Fruit fly (Drosophila melanogaster) whole organism, prepupa: ENCODE data around the gene mRpL10.

Experiments
- Blimp-1 ChIP-seq: fragments of 200-800 bp; sonication (Bioruptor generic); optimal IDR thresholded peaks from 3 replicates; lab custom pipeline; 2017; ENCODE audit warnings: missing biosample characterization, missing genetic modification characterization, mild to moderate bottlenecking, moderate library complexity, missing genetic modification reagents
- CG10669 ChIP-seq: fragments of 200-800 bp; sonication (Bioruptor generic); optimal IDR thresholded peaks from 3 replicates; lab custom pipeline; 2018; ENCODE audit warnings: missing biosample characterization, mild to moderate bottlenecking, missing genetic modification characterization, moderate library complexity
- CG11294 ChIP-seq: fragments of 200-800 bp; sonication (Bioruptor generic); IDR thresholded peaks from 2 replicates; pipeline ENCODE4 v1.3.6; 2022; ENCODE audit warnings: missing biosample characterization, missing genetic modification characterization
- CG11762 ChIP-seq: fragments of 200-800 bp; sonication (Bioruptor generic); optimal IDR thresholded peaks from 3 replicates; lab custom pipeline; 2016; ENCODE audit warnings: missing biosample characterization, missing genetic modification characterization; ENCODE audit not compliant: insufficient read depth
- CG1621 ChIP-seq: fragments of 200-800 bp; sonication (Bioruptor generic); optimal IDR thresholded peaks from 3 replicates; lab custom pipeline; 2018; ENCODE audit warnings: missing biosample characterization, mild to moderate bottlenecking, missing genetic modification characterization
- CG16779 ChIP-seq: fragments of 200-800 bp; sonication (Bioruptor generic); optimal IDR thresholded peaks from 3 replicates; lab custom pipeline; 2017; ENCODE audit warnings: missing biosample characterization, mild to moderate bottlenecking, missing genetic modification characterization
- CG3032 ChIP-seq: fragments of 200-800 bp; optimal IDR thresholded peaks from 2 replicates; lab custom pipeline; 2019; ENCODE audit warnings: missing biosample characterization, mild to moderate bottlenecking, missing genetic modification characterization, moderate library complexity
- CG31627 ChIP-seq: fragments of 200-800 bp; sonication (Bioruptor generic); optimal IDR thresholded peaks from 3 replicates; lab custom pipeline; 2016; ENCODE audit warnings: missing biosample characterization, missing genetic modification characterization
- CG32006 ChIP-seq: fragments of 200-800 bp; sonication (Bioruptor generic); optimal IDR thresholded peaks from 3 replicates; lab custom pipeline; 2017; ENCODE audit warnings: missing biosample characterization, mild to moderate bottlenecking, missing genetic modification characterization
- CG3919 ChIP-seq: fragments of 200-800 bp; sonication (Bioruptor generic); optimal IDR thresholded peaks from 3 replicates; lab custom pipeline; 2016; ENCODE audit warnings: missing biosample characterization, missing genetic modification characterization
- CG6276 ChIP-seq: fragments of 200-800 bp; sonication (Bioruptor generic); optimal IDR thresholded peaks from 2 replicates; lab custom pipeline; 2017; ENCODE audit warnings: missing biosample characterization, mild to moderate bottlenecking, missing genetic modification characterization
- CG6792 ChIP-seq: fragments of 200-800 bp; sonication (Bioruptor generic); optimal IDR thresholded peaks from 3 replicates; lab custom pipeline; 2016; ENCODE audit warnings: missing biosample characterization, missing genetic modification characterization
- CG6808 ChIP-seq: fragments of 200-800 bp; sonication (Bioruptor generic); optimal IDR thresholded peaks from 3 replicates; lab custom pipeline; 2017; ENCODE audit warnings: missing biosample characterization, missing genetic modification characterization, mild to moderate bottlenecking, moderate library complexity, missing genetic modification reagents
- CG6854 ChIP-seq: fragments of 200-800 bp; sonication (Bioruptor generic); optimal IDR thresholded peaks from 2 replicates; lab custom pipeline; 2017; ENCODE audit warnings: missing biosample characterization, mild to moderate bottlenecking, missing genetic modification characterization
- CG7368 ChIP-seq: fragments of 200-800 bp; sonication (Bioruptor generic); optimal IDR thresholded peaks from 3 replicates; lab custom pipeline; 2016; ENCODE audit warnings: missing biosample characterization, missing genetic modification characterization
- CG8119 ChIP-seq: fragments of 200-800 bp; sonication (Bioruptor generic); IDR thresholded peaks from 3 replicates; pipeline ENCODE4 v1.3.6; 2022; ENCODE audit warnings: missing biosample characterization, missing genetic modification characterization
- CG9139 ChIP-seq: fragments of 200-800 bp; sonication (Bioruptor generic); optimal IDR thresholded peaks from 3 replicates; lab custom pipeline; 2017; ENCODE audit warnings: missing biosample characterization, mild to moderate bottlenecking, missing genetic modification characterization
- Eip75B ChIP-seq: fragments of 200-800 bp; sonication (Bioruptor generic); optimal IDR thresholded peaks from 3 replicates; lab custom pipeline; 2016; ENCODE audit warnings: missing biosample characterization, missing genetic modification characterization
- Eip78C ChIP-seq: fragments of 200-800 bp; sonication (Bioruptor generic); peaks from one replicate; lab custom pipeline; 2016; ENCODE audit warnings: missing biosample characterization, missing genetic modification characterization
- Eip93F ChIP-seq: fragments of 200-800 bp; sonication (Bioruptor generic); optimal IDR thresholded peaks from 2 replicates; lab custom pipeline; 2016; ENCODE audit warnings: missing biosample characterization, mild to moderate bottlenecking, missing genetic modification characterization
- Ets21C ChIP-seq: fragments of 200-800 bp; sonication (Bioruptor generic); optimal IDR thresholded peaks from 3 replicates; lab custom pipeline; 2016; ENCODE audit warnings: missing biosample characterization, missing genetic modification characterization
- Ets96B ChIP-seq: fragments of 200-800 bp; optimal IDR thresholded peaks from 2 replicates; lab custom pipeline; 2019; ENCODE audit warnings: missing biosample characterization, mild to moderate bottlenecking, missing genetic modification characterization, moderate library complexity
- Gug ChIP-seq: fragments of 200-800 bp; sonication (Bioruptor generic); IDR thresholded peaks from 2 replicates; pipeline ENCODE4 v1.3.6; 2022; ENCODE audit warnings: missing biosample characterization, missing genetic modification characterization
- Hr39 ChIP-seq: fragments of 200-800 bp; sonication (Bioruptor generic); optimal IDR thresholded peaks from 2 replicates; lab custom pipeline; 2016; ENCODE audit warnings: missing biosample characterization, missing genetic modification characterization
- Hr4 ChIP-seq: fragments of 200-800 bp; sonication (Bioruptor generic); optimal IDR thresholded peaks from 3 replicates; lab custom pipeline; 2016; ENCODE audit warnings: missing biosample characterization, missing genetic modification characterization
- Lpt ChIP-seq: fragments of 200-800 bp; sonication (Bioruptor generic); optimal IDR thresholded peaks from 3 replicates; lab custom pipeline; 2016; ENCODE audit warnings: missing biosample characterization, missing genetic modification characterization
- Met ChIP-seq: fragments of 200-800 bp; sonication (Bioruptor generic); optimal IDR thresholded peaks from 3 replicates; lab custom pipeline; 2016; ENCODE audit warnings: missing biosample characterization, missing genetic modification characterization
- Sox102F ChIP-seq: fragments of 200-800 bp; sonication (Bioruptor generic); optimal IDR thresholded peaks from 2 replicates; lab custom pipeline; 2016; ENCODE audit warnings: missing biosample characterization, mild to moderate bottlenecking, missing genetic modification characterization
- Sox14 ChIP-seq: fragments of 200-800 bp; sonication (Bioruptor generic); optimal IDR thresholded peaks from 3 replicates; lab custom pipeline; 2016; ENCODE audit warnings: missing biosample characterization, missing genetic modification characterization
- Sox15 ChIP-seq: fragments of 200-800 bp; sonication (Bioruptor generic); optimal IDR thresholded peaks from 3 replicates; lab custom pipeline; 2016; ENCODE audit warnings: missing biosample characterization, missing genetic modification characterization
- acj6 ChIP-seq: fragments of 200-800 bp; sonication (Bioruptor generic); optimal IDR thresholded peaks from 3 replicates; lab custom pipeline; 2016; ENCODE audit warnings: missing biosample characterization, missing genetic modification characterization
- cyc ChIP-seq: fragments of 200-800 bp; sonication (Bioruptor generic); optimal IDR thresholded peaks from 3 replicates; lab custom pipeline; 2016; ENCODE audit warnings: missing biosample characterization, missing genetic modification characterization
- dac ChIP-seq: fragments of 200-800 bp; sonication (Bioruptor generic); optimal IDR thresholded peaks from 2 replicates; lab custom pipeline; 2017; ENCODE audit warnings: missing biosample characterization, mild to moderate bottlenecking, missing genetic modification characterization
- dsx ChIP-seq: fragments of 200-800 bp; optimal IDR thresholded peaks from 3 replicates; lab custom pipeline; 2019; ENCODE audit warnings: missing biosample characterization, mild to moderate bottlenecking, missing genetic modification characterization, moderate library complexity; ENCODE audit not compliant: poor library complexity, severe bottlenecking
- eg ChIP-seq: fragments of 200-800 bp; sonication (Bioruptor generic); IDR thresholded peaks from 3 replicates; pipeline ENCODE4 v1.3.6; 2022; ENCODE audit warnings: missing biosample characterization, missing genetic modification characterization
- esn ChIP-seq: fragments of 200-800 bp; sonication (Bioruptor generic); optimal IDR thresholded peaks from 2 replicates; lab custom pipeline; 2016; ENCODE audit warnings: missing biosample characterization, mild to moderate bottlenecking, missing genetic modification characterization, moderate library complexity
- fd59A ChIP-seq: fragments of 200-800 bp; sonication (Bioruptor generic); optimal IDR thresholded peaks from 2 replicates; lab custom pipeline; 2017; ENCODE audit warnings: missing biosample characterization, mild to moderate bottlenecking, missing genetic modification characterization, missing genetic modification reagents
- fd85E ChIP-seq: fragments of 200-800 bp; sonication (Bioruptor generic); optimal IDR thresholded peaks from 3 replicates; lab custom pipeline; 2016; ENCODE audit warnings: missing biosample characterization, missing genetic modification characterization
- fkh ChIP-seq: fragments of 200-800 bp; sonication (Bioruptor generic); optimal IDR thresholded peaks from 3 replicates; lab custom pipeline; 2017; ENCODE audit warnings: missing biosample characterization, mild to moderate bottlenecking, missing genetic modification characterization, moderate library complexity
- lz ChIP-seq: fragments of 200-800 bp; sonication (Bioruptor generic); optimal IDR thresholded peaks from 3 replicates; lab custom pipeline; 2016; ENCODE audit warnings: missing biosample characterization, missing genetic modification characterization
- net ChIP-seq: fragments of 200-800 bp; sonication (Bioruptor generic); optimal IDR thresholded peaks from 3 replicates; lab custom pipeline; 2016; ENCODE audit warnings: missing biosample characterization, missing genetic modification characterization
- salr ChIP-seq, 2 experiments: fragments of 200-800 bp; sonication (Bioruptor generic); optimal IDR thresholded peaks; 3 replicates each; lab custom pipeline; 2016 to 2018; ENCODE audit warnings: missing biosample characterization in 2 of 2, missing genetic modification characterization in 2 of 2, mild to moderate bottlenecking in 1 of 2
- ss ChIP-seq, 2 experiments: fragments of 200-800 bp; sonication (Bioruptor generic); optimal IDR thresholded peaks; 2 replicates in 1 of 2; 3 replicates in 1 of 2; lab custom pipeline; 2017 to 2018; ENCODE audit warnings: mild to moderate bottlenecking in 2 of 2, missing biosample characterization in 2 of 2, missing genetic modification characterization in 2 of 2, moderate library complexity in 1 of 2
- topi ChIP-seq: fragments of 200-800 bp; sonication (Bioruptor generic); optimal IDR thresholded peaks from 3 replicates; lab custom pipeline; 2016; ENCODE audit warnings: missing biosample characterization, missing genetic modification characterization
- vri ChIP-seq: fragments of 200-800 bp; sonication (Bioruptor generic); optimal IDR thresholded peaks from 3 replicates; lab custom pipeline; 2016; ENCODE audit warnings: missing biosample characterization, mild to moderate bottlenecking, missing genetic modification characterization

The mRpL10 gene

DNA sequence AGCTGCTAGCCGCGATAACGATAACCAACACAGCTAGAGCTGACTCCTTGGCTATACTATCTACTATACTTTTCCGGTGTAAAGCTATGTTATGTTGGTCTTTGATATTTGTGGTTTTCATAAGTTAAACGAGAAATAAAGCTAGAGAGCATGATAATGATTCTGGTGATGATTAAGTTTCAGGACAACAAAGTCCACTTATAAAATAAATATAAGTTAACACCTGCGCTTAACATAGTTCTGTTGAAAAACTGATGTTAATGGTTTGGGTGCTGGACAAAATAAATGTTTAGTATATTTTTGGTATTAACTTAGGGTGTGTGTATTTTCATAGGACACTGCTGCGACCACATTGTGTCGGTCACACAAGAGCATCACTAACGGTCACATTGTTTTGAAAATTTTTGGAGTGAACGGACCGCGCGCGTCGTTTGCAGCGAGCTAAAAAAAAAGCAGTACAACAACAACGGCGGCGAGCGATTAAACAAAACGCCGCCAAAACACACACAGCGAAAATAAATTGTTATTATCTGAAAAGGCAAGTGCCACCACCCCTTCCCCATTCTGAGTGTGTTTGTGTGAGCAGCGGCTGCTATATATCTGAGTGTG, 44.8 kb upstream of the mRpL10 start, which contains the start of the genes CG33635 and spen:
Gene CG33635 (minus strand): TSS at position 16 of the 609 bp plus-strand sequence.
Gene spen (plus strand): TSS at position 384 of the 609 bp plus-strand sequence.
- TF ChIP-seq Sox15 (GFP tag; lab: Kevin White, UChicago), result no peak
- peak; percentile 84 for TF ChIP-seq Eip78C
- TF ChIP-seq topi (GFP tag; lab: Kevin White, UChicago), result peak; percentile 35
- TF ChIP-seq esn (GFP tag; lab: Kevin White, UChicago), result peak; percentile 58
- peak; percentile 1 for TF ChIP-seq CG7368 (GFP tag; lab: Kevin White, UChicago)
- no peak for TF ChIP-seq Hr39
- peak; percentile 76 for TF ChIP-seq fkh (GFP tag; lab: Kevin White, UChicago)
- TF ChIP-seq Ets96B (tag; lab: Kevin White, UChicago), result peak; percentile 37
- peak; percentile 62 for TF ChIP-seq Sox14 (GFP tag; lab: Kevin White, UChicago)
- TF ChIP-seq CG8119, result no peak
- TF ChIP-seq Gug (GFP tag; lab: Robert Waterston, UW), result no peak
- TF ChIP-seq CG1621, result peak; percentile 52
- peak; percentile 20 for TF ChIP-seq CG11762 (GFP tag; lab: Kevin White, UChicago)
- no peak for TF ChIP-seq fd59A (GFP tag; lab: Kevin White, UChicago)
- TF ChIP-seq CG16779 (tag; lab: Kevin White, UChicago), result peak; percentile 53
- peak; percentile 50 for TF ChIP-seq fd85E (GFP tag; lab: Kevin White, UChicago)
- TF ChIP-seq Eip75B, result peak; percentile 34
- no peak for TF ChIP-seq CG10669 (GFP tag; lab: Kevin White, UChicago)
- peak; percentile 13 to 48 for TF ChIP-seq ss (GFP tag; optimal IDR thresholded peaks at IDR 0.05; lab: Kevin White, UChicago)
- TF ChIP-seq CG9139, result peak; percentile 24
- TF ChIP-seq Blimp-1 (GFP tag; lab: Kevin White, UChicago), result no peak
- no peak for TF ChIP-seq eg (GFP tag; lab: Robert Waterston, UW)
- TF ChIP-seq CG6792 (GFP tag; lab: Kevin White, UChicago), result no peak
- peak; percentile 59 for TF ChIP-seq CG6854 (GFP tag; lab: Kevin White, UChicago)
- TF ChIP-seq Met (GFP tag; lab: Kevin White, UChicago), result no peak
- TF ChIP-seq CG6808 (GFP tag; lab: Kevin White, UChicago), result peak; percentile 39
- no peak for TF ChIP-seq CG32006 (GFP tag; lab: Kevin White, UChicago)
- TF ChIP-seq acj6 (GFP tag; lab: Kevin White, UChicago), result no peak
- TF ChIP-seq vri (GFP tag; lab: Kevin White, UChicago), result peak; percentile 82
- no peak for TF ChIP-seq dac (GFP tag; lab: Kevin White, UChicago)
- TF ChIP-seq dsx (GFP tag; lab: Kevin White, UChicago), result peak; percentile 71
- peak in 1 of 2 experiments; percentile 14 for TF ChIP-seq salr (GFP tag; optimal IDR thresholded peaks at IDR 0.05; lab: Kevin White, UChicago)
- TF ChIP-seq net (GFP tag; lab: Kevin White, UChicago), result peak; percentile 41
- TF ChIP-seq CG3919 (GFP tag; lab: Kevin White, UChicago), result peak; percentile 59
- peak; percentile 52 for TF ChIP-seq Eip93F (GFP tag; lab: Kevin White, UChicago)
- TF ChIP-seq CG6276 (GFP tag; lab: Kevin White, UChicago), result no peak

DNA sequence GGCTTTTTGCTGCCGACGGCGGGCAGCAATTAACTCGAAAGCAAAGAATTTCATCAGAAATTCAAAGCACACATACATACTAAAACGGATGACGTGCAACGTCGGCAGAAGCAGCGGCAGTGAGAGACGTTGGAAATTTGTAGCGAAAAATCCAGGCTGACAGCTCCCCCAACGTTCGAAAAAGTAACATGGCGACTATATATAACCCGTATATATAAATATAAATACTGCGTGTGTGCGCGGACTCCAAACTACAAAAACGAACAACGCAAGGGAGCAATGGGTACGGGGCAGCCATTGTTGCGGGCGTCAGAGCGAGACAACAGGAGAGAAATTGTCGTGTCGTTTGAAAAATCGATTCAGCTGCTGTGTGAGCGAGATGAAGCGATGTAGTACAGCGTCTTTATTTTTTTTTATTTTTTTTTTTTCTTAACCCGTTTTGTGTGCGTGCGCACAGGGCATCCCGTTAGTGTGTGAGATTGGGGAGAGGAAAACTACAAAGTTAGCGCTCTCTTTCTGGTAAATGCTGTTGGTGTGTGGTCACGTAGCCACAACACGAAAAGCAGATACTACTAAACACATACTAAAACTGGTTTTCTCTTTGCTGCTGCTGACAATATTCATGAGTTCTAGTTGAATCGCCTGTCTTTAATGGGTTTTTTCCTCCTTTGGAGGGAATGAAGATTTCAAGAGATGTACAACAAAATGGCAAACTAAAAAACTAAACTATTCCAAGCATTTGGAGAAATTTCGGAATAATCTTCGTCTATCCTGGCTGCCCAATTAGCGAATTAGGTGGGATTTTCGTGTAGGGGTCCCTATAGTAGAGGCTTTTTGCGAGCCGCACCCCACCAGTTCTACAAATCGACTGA, 42.8 kb upstream of the mRpL10 start:
- no peak for TF ChIP-seq Sox15 (GFP tag; lab: Kevin White, UChicago)
- TF ChIP-seq CG16779 (tag; lab: Kevin White, UChicago), result peak; percentile 95
- TF ChIP-seq esn (GFP tag; lab: Kevin White, UChicago), result peak; percentile 52
- peak; percentile 92 for TF ChIP-seq fkh (GFP tag; lab: Kevin White, UChicago)
- TF ChIP-seq Eip75B, result peak; percentile 88
- TF ChIP-seq cyc (GFP tag; lab: Kevin White, UChicago), result no peak
- TF ChIP-seq Blimp-1 (GFP tag; lab: Kevin White, UChicago), result no peak
- TF ChIP-seq Ets21C (GFP tag; lab: Kevin White, UChicago), result no peak
- TF ChIP-seq Gug (GFP tag; lab: Robert Waterston, UW), result no peak
- peak; percentile 17 for TF ChIP-seq lz (GFP tag; lab: Kevin White, UChicago)
- TF ChIP-seq Sox102F (GFP tag; lab: Kevin White, UChicago), result peak; percentile 83
- peak; percentile 94 to 97 for TF ChIP-seq ss (GFP tag; optimal IDR thresholded peaks at IDR 0.05; lab: Kevin White, UChicago)
- TF ChIP-seq Met (GFP tag; lab: Kevin White, UChicago), result peak; percentile 67
- no peak for TF ChIP-seq CG11294
- peak; percentile 69 for TF ChIP-seq CG3032 (tag; lab: Kevin White, UChicago)
- peak; percentile 97 for TF ChIP-seq Lpt (GFP tag; lab: Kevin White, UChicago)
- TF ChIP-seq fd59A (GFP tag; lab: Kevin White, UChicago), result peak; percentile 85
- peak; percentile 57 for TF ChIP-seq Hr4 (GFP tag; lab: Kevin White, UChicago)
- peak; percentile 29 for TF ChIP-seq acj6 (GFP tag; lab: Kevin White, UChicago)
- TF ChIP-seq CG6276 (GFP tag; lab: Kevin White, UChicago), result peak; percentile 80
- TF ChIP-seq eg (GFP tag; lab: Robert Waterston, UW), result no peak
- TF ChIP-seq CG31627 (GFP tag; lab: Kevin White, UChicago), result peak; percentile 2
